Worm (Caenorhabditis elegans): Measurements from ENCODE around the gene Y49E10.27.
"Not testable (repeated sequence)": the region's sequence is repeated elsewhere in the genome, so short reads cannot be mapped to it uniquely, and the experiment has no call there.

Y49E10.27 gene

DNA sequence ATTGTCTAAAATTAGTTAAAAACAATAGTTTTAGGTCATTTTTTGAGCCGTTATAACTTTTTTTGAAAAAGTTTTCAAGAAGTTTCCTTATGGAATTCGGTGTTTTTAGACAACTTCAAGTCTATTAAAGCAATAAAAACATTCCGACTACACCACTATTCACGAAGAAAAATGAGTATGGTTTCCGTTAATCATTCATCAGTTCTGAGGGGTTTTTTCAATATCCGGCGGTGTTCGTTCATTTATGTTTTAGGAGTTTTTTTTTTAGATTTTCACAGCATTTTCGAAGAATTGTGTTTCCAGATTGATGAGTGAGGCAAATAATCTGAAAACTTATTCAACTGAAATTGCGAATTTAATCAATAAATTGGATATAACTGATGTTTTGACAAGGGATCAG, at the start of gene Y49E10.27:
Gene Y49E10.27, plus strand, starts transcription at position 301 of the 400 bp plus-strand sequence.
- no peak for TF ChIP-seq T23F11.4 (GFP tag; optimal IDR thresholded peaks at IDR 0.05)
- TF ChIP-seq nhr-11 (tag; optimal IDR thresholded peaks at IDR 0.05) = no peak

DNA sequence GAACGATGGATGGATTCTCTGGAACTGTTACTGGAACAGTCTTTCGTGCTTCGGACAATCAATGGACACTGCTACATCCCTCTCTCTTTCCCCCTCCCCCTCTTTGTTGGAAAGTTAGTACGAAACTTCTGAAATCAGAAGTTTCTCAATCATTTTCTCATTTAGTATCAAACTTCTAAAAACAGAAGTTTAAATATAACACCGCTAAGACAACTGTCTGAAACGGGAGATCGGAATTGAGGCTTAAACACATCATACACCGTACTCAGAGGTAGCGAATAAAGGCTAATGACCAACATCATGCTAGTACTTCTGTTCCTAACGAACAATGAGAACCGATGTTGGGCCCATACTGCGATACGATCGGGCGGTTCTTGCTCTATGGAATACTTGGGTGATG, 47.6 kb upstream of the Y49E10.27 start, which contains the start of gene Y49E10.30:
Gene Y49E10.30, plus strand, starts transcription at position 301 of the 400 bp plus-strand sequence.
- not testable (repeated sequence) for TF ChIP-seq che-1 (tag; optimal IDR thresholded peaks at IDR 0.05); pax-1 (tag; optimal IDR thresholded peaks at IDR 0.05); mec-3 (tag; optimal IDR thresholded peaks at IDR 0.05; ENCODE audit: borderline replicate concordance)

DNA sequence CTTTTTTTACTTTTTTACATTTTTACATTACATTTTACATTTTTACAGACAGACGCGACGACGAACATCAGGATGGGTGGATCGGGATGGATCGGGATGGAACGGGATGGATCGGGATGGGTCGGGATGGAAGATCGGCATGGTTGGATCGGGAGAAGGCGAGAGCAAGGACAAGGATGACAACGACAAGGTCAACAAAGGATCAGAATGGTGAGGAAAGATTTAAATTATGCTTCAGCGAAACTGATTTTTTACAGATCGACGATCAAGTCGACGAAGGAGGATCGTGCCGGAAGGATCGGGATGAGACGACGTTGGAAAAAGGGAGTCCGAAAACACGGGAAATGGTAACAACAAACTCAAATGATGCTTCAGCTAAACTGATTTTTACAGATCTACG, 46.1 kb upstream of the Y49E10.27 start:
- TF ChIP-seq unc-55 (GFP tag; optimal IDR thresholded peaks at IDR 0.05) (no peak), ztf-16 (tag; optimal IDR thresholded peaks at IDR 0.05) (no peak), ceh-6 (GFP tag; optimal IDR thresholded peaks at IDR 0.05) (no peak), ceh-34 (tag; optimal IDR thresholded peaks at IDR 0.05) (no peak), ceh-45 (GFP tag; IDR thresholded peaks at IDR 0.05) (no peak), eyg-1 (tag; optimal IDR thresholded peaks at IDR 0.05) (no peak), ceh-31 (tag; optimal IDR thresholded peaks at IDR 0.05) (no peak), lin-11 (tag; optimal IDR thresholded peaks at IDR 0.05) (no peak), unc-86 (tag; optimal IDR thresholded peaks at IDR 0.05) (no peak), fkh-6 (tag; optimal IDR thresholded peaks at IDR 0.05) (no peak), dve-1 (tag; optimal IDR thresholded peaks at IDR 0.05) (no peak), hlh-13 (GFP tag; optimal IDR thresholded peaks at IDR 0.05) (no peak), elt-2 (tag; optimal IDR thresholded peaks at IDR 0.05) (no peak), C08G9.2 (tag; optimal IDR thresholded peaks at IDR 0.05) (no peak), npax-4 (tag; optimal IDR thresholded peaks at IDR 0.05) (no peak), tbx-7 (tag; optimal IDR thresholded peaks at IDR 0.05) (no peak), hlh-15 (tag; optimal IDR thresholded peaks at IDR 0.05) (no peak), ets-4 (tag; optimal IDR thresholded peaks at IDR 0.05) (no peak)

DNA sequence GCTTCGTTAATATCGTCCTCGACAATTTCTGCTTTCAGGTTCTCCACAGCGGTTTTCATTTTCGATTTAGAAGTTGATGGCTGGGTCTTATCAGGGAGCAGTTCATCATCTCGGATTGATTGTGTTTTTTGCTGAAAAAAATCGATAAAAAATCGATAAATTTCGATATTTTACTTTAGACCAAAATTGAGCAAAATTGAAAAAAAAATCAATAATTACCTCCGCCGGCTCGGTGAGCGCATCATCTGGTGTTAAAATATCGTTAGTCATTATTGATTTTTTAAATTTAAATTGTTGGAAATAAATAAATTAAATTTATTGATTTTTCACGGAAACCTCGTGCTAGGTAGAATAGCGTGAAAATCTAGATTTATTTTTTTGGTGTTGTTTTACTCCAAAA, 39.1 kb upstream of the Y49E10.27 start, which contains the start of gene Y49E10.10:
Gene Y49E10.10, plus strand, starts transcription at position 381 of the 400 bp plus-strand sequence.
- no peak for TF ChIP-seq sox-4 (tag; optimal IDR thresholded peaks at IDR 0.05)
- peak; percentile 44 for TF ChIP-seq ceh-48 (tag; optimal IDR thresholded peaks at IDR 0.05)

DNA sequence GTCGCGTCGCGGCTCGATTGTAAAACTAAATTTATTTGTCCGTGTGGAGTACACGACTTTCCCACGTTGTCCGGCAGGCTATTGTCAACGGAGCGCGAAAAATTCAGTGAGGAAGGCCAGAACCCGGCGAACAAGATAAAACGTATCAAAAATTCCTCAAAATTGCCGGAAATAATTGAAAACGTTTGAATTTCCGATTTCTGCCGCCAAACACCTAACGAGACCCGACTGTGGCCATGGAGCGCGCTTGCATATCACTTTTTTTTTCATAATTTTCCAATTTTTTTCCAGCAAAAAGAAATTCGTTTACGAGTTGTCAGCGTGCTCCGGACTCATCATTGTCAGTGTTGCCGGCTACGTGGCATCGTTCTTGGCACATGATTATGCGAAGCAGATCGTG, 35.7 kb upstream of the Y49E10.27 start:
- TF ChIP-seq ceh-48 (tag; optimal IDR thresholded peaks at IDR 0.05) = no peak

DNA sequence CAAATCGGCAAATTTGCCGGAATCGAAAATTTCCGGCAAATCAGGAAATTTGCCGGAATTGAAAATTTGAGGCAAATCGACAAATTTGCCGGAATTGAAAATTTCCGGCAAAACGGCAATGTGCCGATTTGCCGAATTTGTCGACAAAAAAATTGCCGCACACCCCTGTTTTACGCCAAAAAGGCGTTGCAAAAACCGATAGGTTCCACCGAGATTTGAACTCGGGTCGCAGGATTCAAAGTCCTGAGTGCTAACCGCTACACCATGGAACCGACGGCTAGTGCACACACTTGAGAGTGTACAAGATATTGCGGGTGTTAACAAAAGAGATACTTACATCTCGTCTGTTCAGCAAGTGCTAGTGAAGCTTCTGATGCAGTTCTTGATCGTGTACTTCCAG, 34.5 kb upstream of the Y49E10.27 start:
- TF ChIP-seq elt-4 (tag; optimal IDR thresholded peaks at IDR 0.05) (no peak), C38D4.7 (GFP tag; optimal IDR thresholded peaks at IDR 0.05) (peak; percentile 67), K09A11.1 (tag; optimal IDR thresholded peaks at IDR 0.05; ENCODE audit: insufficient read depth) (no peak), ceh-18 (tag; optimal IDR thresholded peaks at IDR 0.05) (peak; percentile 16), fkh-6 (tag; optimal IDR thresholded peaks at IDR 0.05) (peak; percentile 20), dmd-4 (tag; optimal IDR thresholded peaks at IDR 0.05; ENCODE audit: borderline replicate concordance) (no peak), hlh-15 (tag; optimal IDR thresholded peaks at IDR 0.05) (peak; percentile 7), C08G9.2 (tag; optimal IDR thresholded peaks at IDR 0.05) (peak; percentile 58), che-1 (tag; optimal IDR thresholded peaks at IDR 0.05) (peak; percentile 68), pqm-1 (tag; optimal IDR thresholded peaks at IDR 0.05) (no peak), Y22D7AL.16 (tag; optimal IDR thresholded peaks at IDR 0.05) (peak; percentile 33), eyg-1 (tag; optimal IDR thresholded peaks at IDR 0.05) (no peak), elt-2 (tag; optimal IDR thresholded peaks at IDR 0.05) (peak; percentile 48), ceh-45 (GFP tag; IDR thresholded peaks at IDR 0.05) (0 out of 2 replicates have a peak, but pooled peaks have one; percentile 42), hlh-6 (tag; optimal IDR thresholded peaks at IDR 0.05) (no peak), lin-11 (tag; optimal IDR thresholded peaks at IDR 0.05) (peak; percentile 44), ceh-19 (GFP tag; optimal IDR thresholded peaks at IDR 0.05) (peak; percentile 56), zip-5 (tag; optimal IDR thresholded peaks at IDR 0.05) (peak; percentile 4), ceh-22 (tag; optimal IDR thresholded peaks at IDR 0.05) (no peak), ceh-31 (tag; optimal IDR thresholded peaks at IDR 0.05) (no peak), ceh-48 (tag; optimal IDR thresholded peaks at IDR 0.05) (peak; percentile 13), lim-6 (tag; optimal IDR thresholded peaks at IDR 0.05) (no peak), ets-4 (tag; optimal IDR thresholded peaks at IDR 0.05) (no peak), ztf-16 (tag; optimal IDR thresholded peaks at IDR 0.05) (peak; percentile 47), ceh-6 (GFP tag; optimal IDR thresholded peaks at IDR 0.05) (peak; percentile 54), unc-86 (tag; optimal IDR thresholded peaks at IDR 0.05) (peak; percentile 32), nhr-11 (tag; optimal IDR thresholded peaks at IDR 0.05) (no peak), tbx-7 (tag; optimal IDR thresholded peaks at IDR 0.05) (no peak), fax-1 (tag; optimal IDR thresholded peaks at IDR 0.05) (no peak), ttx-3 (tag; optimal IDR thresholded peaks at IDR 0.05) (peak; percentile 32), rnt-1 (tag; optimal IDR thresholded peaks at IDR 0.05) (peak; percentile 10), ref-2 (tag; optimal IDR thresholded peaks at IDR 0.05) (peak; percentile 63)
